Worm (Caenorhabditis elegans) whole organism, L2 larva: Measurements from ENCODE around the gene coq-8.

ENCODE experiments used
- F13H6.1 ChIP-seq: sonication (generic microtip); optimal IDR thresholded peaks from 2 replicates; lab custom pipeline; 2016; ENCODE audit warnings: missing genetic modification characterization, missing compliant biosample characterization
- R02D3.7 ChIP-seq: fragments of 150-350 bp; optimal IDR thresholded peaks from 2 replicates; lab custom pipeline; 2014; ENCODE audit warnings: missing biosample characterization, missing genetic modification characterization
- ZK546.5 ChIP-seq: sonication (generic microtip); optimal IDR thresholded peaks from 2 replicates; lab custom pipeline; 2017; ENCODE audit warnings: missing biosample characterization, missing genetic modification characterization
- alr-1 ChIP-seq: fragments of 150-350 bp; optimal IDR thresholded peaks from 2 replicates; lab custom pipeline; 2014; ENCODE audit warnings: missing biosample characterization, missing genetic modification characterization
- aly-2 ChIP-seq: fragments of 150-350 bp; optimal IDR thresholded peaks from 2 replicates; lab custom pipeline; 2014; ENCODE audit warnings: missing biosample characterization, missing genetic modification characterization
- blmp-1 ChIP-seq: sonication (generic microtip); optimal IDR thresholded peaks from 2 replicates; lab custom pipeline; 2017; ENCODE audit warnings: missing genetic modification characterization, mild to moderate bottlenecking, missing compliant biosample characterization, antibody characterized with exemption, moderate library complexity; ENCODE audit not compliant: insufficient read depth
- ceh-16 ChIP-seq: fragments of 150-350 bp; optimal IDR thresholded peaks from 2 replicates; lab custom pipeline; 2014; ENCODE audit warnings: missing biosample characterization, missing genetic modification characterization
- ceh-82 ChIP-seq: fragments of 150-350 bp; optimal IDR thresholded peaks from 2 replicates; lab custom pipeline; 2014; ENCODE audit warnings: missing biosample characterization, missing genetic modification characterization
- crh-2 ChIP-seq: sonication (generic microtip); optimal IDR thresholded peaks from 2 replicates; lab custom pipeline; 2017; ENCODE audit warnings: missing biosample characterization, missing genetic modification characterization
- dmd-4 ChIP-seq: sonication (generic microtip); optimal IDR thresholded peaks from 2 replicates; lab custom pipeline; 2017; ENCODE audit warnings: missing biosample characterization, missing genetic modification characterization
- elt-1 ChIP-seq: fragments of 150-350 bp; optimal IDR thresholded peaks from 2 replicates; lab custom pipeline; 2014; ENCODE audit warnings: missing biosample characterization, missing genetic modification characterization
- elt-3 ChIP-seq: sonication (generic microtip); optimal IDR thresholded peaks from 2 replicates; lab custom pipeline; 2017; ENCODE audit warnings: missing biosample characterization, missing genetic modification characterization
- fos-1 ChIP-seq: fragments of 150-350 bp; optimal IDR thresholded peaks from 2 replicates; lab custom pipeline; 2014; ENCODE audit warnings: missing biosample characterization, missing genetic modification characterization
- gmeb-1 ChIP-seq: fragments of 150-350 bp; optimal IDR thresholded peaks from 2 replicates; lab custom pipeline; 2014; ENCODE audit warnings: missing biosample characterization, missing genetic modification characterization
- lin-11 ChIP-seq: fragments of 150-350 bp; sonication (generic microtip); optimal IDR thresholded peaks from 2 replicates; lab custom pipeline; 2014; ENCODE audit warnings: missing biosample characterization, missing genetic modification characterization, inconsistent platforms, mixed read lengths
- lin-13 ChIP-seq: fragments of 150-350 bp; optimal IDR thresholded peaks from 2 replicates; lab custom pipeline; 2014; ENCODE audit warnings: missing biosample characterization, missing genetic modification reagents, missing genetic modification characterization
- lsy-2 ChIP-seq, 2 experiments: fragments of 150-350 bp in 1 of 2; sonication (generic microtip) in 1 of 2; optimal IDR thresholded peaks; 2 replicates each; lab custom pipeline; 2014 to 2017; ENCODE audit warnings: missing biosample characterization in 2 of 2, missing genetic modification characterization in 2 of 2
- mab-5 ChIP-seq: fragments of 150-350 bp; optimal IDR thresholded peaks from 2 replicates; lab custom pipeline; 2014; ENCODE audit warnings: missing biosample characterization, missing genetic modification characterization
- mbf-1 ChIP-seq: sonication (generic microtip); optimal IDR thresholded peaks from 2 replicates; lab custom pipeline; 2017; ENCODE audit warnings: missing biosample characterization, missing genetic modification characterization
- mdl-1 ChIP-seq, 2 experiments: fragments of 150-350 bp in 1 of 2; sonication (generic microtip) in 1 of 2; optimal IDR thresholded peaks; 2 replicates each; lab custom pipeline; 2017; ENCODE audit warnings: missing biosample characterization in 2 of 2, missing genetic modification characterization in 2 of 2
- nhr-129 ChIP-seq: fragments of 150-350 bp; optimal IDR thresholded peaks from 2 replicates; lab custom pipeline; 2014; ENCODE audit warnings: missing biosample characterization, missing genetic modification characterization
- nhr-21 ChIP-seq: fragments of 150-350 bp; optimal IDR thresholded peaks from 2 replicates; lab custom pipeline; 2014; ENCODE audit warnings: missing biosample characterization, missing genetic modification characterization
- nhr-23 ChIP-seq: fragments of 150-350 bp; optimal IDR thresholded peaks from 2 replicates; lab custom pipeline; 2014; ENCODE audit warnings: missing biosample characterization, missing genetic modification reagents, missing genetic modification characterization
- nhr-237 ChIP-seq: fragments of 150-350 bp; optimal IDR thresholded peaks from 2 replicates; lab custom pipeline; 2014; ENCODE audit warnings: missing biosample characterization, missing genetic modification characterization
- nhr-25 ChIP-seq: fragments of 150-350 bp; sonication (generic microtip); optimal IDR thresholded peaks from 3 replicates; lab custom pipeline; 2014; ENCODE audit warnings: missing biosample characterization, missing genetic modification characterization
- nhr-6 ChIP-seq: fragments of 150-350 bp; optimal IDR thresholded peaks from 2 replicates; lab custom pipeline; 2014; ENCODE audit warnings: missing biosample characterization, missing genetic modification characterization
- nhr-77 ChIP-seq: fragments of 150-350 bp; optimal IDR thresholded peaks from 2 replicates; lab custom pipeline; 2014; ENCODE audit warnings: missing biosample characterization, missing genetic modification characterization
- peb-1 ChIP-seq: fragments of 150-350 bp; optimal IDR thresholded peaks from 2 replicates; lab custom pipeline; 2014; ENCODE audit warnings: missing biosample characterization, missing genetic modification characterization
- skn-1 ChIP-seq: sonication (generic microtip); optimal IDR thresholded peaks from 2 replicates; lab custom pipeline; 2017; ENCODE audit warnings: missing biosample characterization, missing genetic modification characterization
- sma-3 ChIP-seq: sonication (generic microtip); optimal IDR thresholded peaks from 2 replicates; lab custom pipeline; 2016; ENCODE audit warnings: missing genetic modification reagents, missing genetic modification characterization, missing compliant biosample characterization
- sma-9 ChIP-seq, 2 experiments: fragments of 150-350 bp in 1 of 2; sonication (generic microtip) in 1 of 2; optimal IDR thresholded peaks; 2 replicates each; lab custom pipeline; 2014 to 2016; ENCODE audit warnings: missing genetic modification characterization in 2 of 2, mild to moderate bottlenecking in 1 of 2, missing biosample characterization in 1 of 2, missing compliant biosample characterization in 1 of 2, missing genetic modification reagents in 1 of 2, moderate library complexity in 1 of 2
- snpc-4 ChIP-seq: fragments of 150-350 bp; optimal IDR thresholded peaks from 2 replicates; lab custom pipeline; 2014; ENCODE audit warnings: missing biosample characterization, missing genetic modification characterization
- unc-39 ChIP-seq: fragments of 150-350 bp; optimal IDR thresholded peaks from 2 replicates; lab custom pipeline; 2014; ENCODE audit warnings: missing biosample characterization, missing genetic modification characterization
- unc-55 ChIP-seq: fragments of 150-350 bp; sonication (generic microtip); optimal IDR thresholded peaks from 3 replicates; lab custom pipeline; 2014; ENCODE audit warnings: missing biosample characterization, missing genetic modification reagents, missing genetic modification characterization
- unc-62 ChIP-seq: fragments of 150-350 bp; optimal IDR thresholded peaks from 2 replicates; lab custom pipeline; 2014; ENCODE audit warnings: missing biosample characterization, missing genetic modification reagents, missing genetic modification characterization
- zag-1 ChIP-seq: fragments of 150-350 bp; optimal IDR thresholded peaks from 2 replicates; lab custom pipeline; 2014; ENCODE audit warnings: missing biosample characterization, missing genetic modification characterization
- ztf-1 ChIP-seq: fragments of 200-800 bp; sonication (Bioruptor generic); conservative IDR thresholded peaks from 2 replicates; pipeline ENCODE4 v1.3.6; 2022; ENCODE audit warnings: missing genetic modification characterization, missing compliant biosample characterization
- ztf-4 ChIP-seq: fragments of 150-350 bp; optimal IDR thresholded peaks from 2 replicates; lab custom pipeline; 2014; ENCODE audit warnings: missing biosample characterization, missing genetic modification characterization

The coq-8 gene

DNA sequence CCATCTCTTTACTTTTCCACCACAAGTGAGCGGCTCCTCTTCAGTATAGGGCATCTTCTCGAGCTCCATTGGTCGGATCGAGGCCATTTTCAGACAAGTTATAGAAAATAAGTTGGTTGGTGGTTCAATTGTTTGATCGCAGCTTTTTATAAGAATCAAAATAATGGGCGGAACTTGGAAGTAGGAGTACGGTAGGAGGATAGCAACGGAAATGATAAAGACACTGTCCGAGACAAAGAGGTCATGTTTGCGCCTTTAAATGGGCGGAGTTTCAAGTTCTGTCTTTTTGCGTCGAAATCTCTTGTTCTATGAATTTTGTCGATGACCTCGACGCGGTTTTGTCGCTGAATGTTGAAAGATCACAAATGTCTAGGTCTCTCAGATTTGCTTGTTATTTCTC lies 41.1 kb upstream of the coq-8 start, which contains the start of gene F26A1.8:
Gene F26A1.8 (minus strand): TSS at position 101 of the 400 bp plus-strand sequence.
- TF ChIP-seq nhr-21 (tag; lab: Kevin White, UChicago) (no peak), peb-1 (tag; lab: Kevin White, UChicago) (no peak), ztf-1 (GFP tag; lab: Robert Waterston, UW) (no peak), mab-5 (tag; lab: Kevin White, UChicago) (no peak), sma-3 (GFP tag; lab: Kevin White, UChicago) (no peak), nhr-237 (tag; lab: Kevin White, UChicago) (no peak), zag-1 (tag; lab: Kevin White, UChicago) (no peak), mbf-1 (tag; lab: Kevin White, UChicago) (no peak), nhr-25 (tag; lab: Kevin White, UChicago) (no peak), fos-1 (tag; lab: Kevin White, UChicago) (no peak), nhr-77 (tag; lab: Kevin White, UChicago) (no peak), snpc-4 (tag; lab: Kevin White, UChicago) (no peak), elt-1 (tag; lab: Kevin White, UChicago) (no peak), nhr-129 (tag; lab: Kevin White, UChicago) (no peak), ceh-16 (tag; lab: Kevin White, UChicago) (no peak)

DNA sequence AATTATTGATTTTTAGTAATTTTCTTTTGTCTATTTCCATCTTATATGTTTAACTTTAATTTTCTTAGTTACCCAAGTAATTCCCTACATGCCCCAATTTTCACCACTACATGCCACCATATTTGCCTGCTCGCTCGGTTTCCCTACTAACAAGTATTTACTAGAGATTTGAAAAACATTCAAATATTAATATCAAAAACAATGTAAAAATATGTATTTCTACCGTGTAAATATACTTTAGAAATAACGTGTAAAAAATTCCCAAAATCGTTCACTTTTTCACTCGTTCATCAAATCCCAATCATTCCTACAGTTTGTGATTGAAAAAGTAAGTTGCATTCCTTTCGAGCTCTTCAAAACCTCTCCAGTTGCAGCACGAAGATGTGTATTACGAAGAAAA lies 36.6 kb upstream of the coq-8 start, which contains the start of gene F26A1.3:
Gene F26A1.3 (plus strand): TSS at position 301 of the 400 bp plus-strand sequence.
- TF ChIP-seq sma-9 (GFP tag; optimal IDR thresholded peaks at IDR 0.05; lab: Kevin White, UChicago) (no peak), sma-9 (tag; optimal IDR thresholded peaks at IDR 0.05; lab: Kevin White, UChicago) (no peak), nhr-237 (tag; lab: Kevin White, UChicago) (no peak), mab-5 (tag; lab: Kevin White, UChicago) (no peak), nhr-77 (tag; lab: Kevin White, UChicago) (no peak), nhr-23 (no peak), gmeb-1 (tag; lab: Kevin White, UChicago) (no peak), lin-13 (GFP tag; lab: Kevin White, UChicago) (no peak), lin-11 (no peak), mdl-1 (tag; optimal IDR thresholded peaks at IDR 0.05; lab: Kevin White, UChicago) (no peak), sma-3 (GFP tag; lab: Kevin White, UChicago) (no peak), dmd-4 (tag; lab: Kevin White, UChicago) (no peak), snpc-4 (tag; lab: Kevin White, UChicago) (no peak), peb-1 (tag; lab: Kevin White, UChicago) (no peak), elt-3 (tag; lab: Kevin White, UChicago) (no peak), zag-1 (tag; lab: Kevin White, UChicago) (no peak), nhr-6 (tag; lab: Kevin White, UChicago) (no peak), R02D3.7 (tag; lab: Kevin White, UChicago) (no peak)

DNA sequence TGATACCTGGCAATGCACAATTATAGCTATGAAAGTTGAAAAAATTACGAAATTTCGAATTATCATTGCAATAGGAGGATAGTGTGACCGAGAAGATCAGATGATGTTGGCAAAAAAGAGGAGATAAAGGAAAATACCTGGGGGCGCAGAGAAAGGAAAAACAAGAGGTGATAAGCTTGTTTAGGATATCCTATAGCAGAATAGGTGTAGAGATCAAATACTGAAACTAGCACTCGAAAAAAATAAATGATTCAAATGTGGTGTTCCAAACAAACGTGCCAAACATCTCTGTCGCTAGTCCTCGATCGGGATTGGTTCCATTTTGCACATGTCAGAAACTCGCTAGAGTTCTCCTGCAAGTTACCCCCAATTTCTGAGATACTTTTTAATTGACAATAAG lies 33.8 kb upstream of the coq-8 start, which contains the start of gene F26A1.9:
Gene F26A1.9 (minus strand): TSS at position 101 of the 400 bp plus-strand sequence.
- TF ChIP-seq blmp-1 (tag; lab: Kevin White, UChicago) (no peak), nhr-129 (tag; lab: Kevin White, UChicago) (no peak), lsy-2 (tag; optimal IDR thresholded peaks at IDR 0.05; lab: Kevin White, UChicago) (no peak), elt-1 (tag; lab: Kevin White, UChicago) (no peak), nhr-237 (tag; lab: Kevin White, UChicago) (no peak), F13H6.1 (no peak), alr-1 (tag; lab: Kevin White, UChicago) (no peak)

DNA sequence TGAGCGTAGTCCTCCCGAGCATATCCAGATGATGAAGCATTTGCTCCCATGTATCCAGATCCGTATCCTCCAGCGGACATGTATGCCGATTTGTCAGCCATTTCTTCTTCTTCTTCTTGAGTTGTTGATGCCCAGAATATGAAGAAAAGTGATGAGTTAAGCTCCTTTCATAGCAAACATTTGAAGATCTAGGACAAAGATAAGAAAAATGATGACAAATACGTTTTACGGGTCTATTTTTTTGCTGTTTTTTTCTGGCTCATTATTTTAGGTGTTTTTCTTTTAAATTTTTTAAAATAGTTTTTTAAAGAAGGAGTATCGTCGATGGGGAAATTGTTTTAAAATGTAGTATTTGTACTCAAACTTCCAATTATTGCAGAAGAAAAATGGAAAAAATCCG lies 33.0 kb upstream of the coq-8 start, which contains the start of gene nspd-9:
Gene nspd-9 (minus strand): TSS at position 101 of the 400 bp plus-strand sequence.
- TF ChIP-seq elt-3 (tag; lab: Kevin White, UChicago) (no peak), gmeb-1 (tag; lab: Kevin White, UChicago) (no peak), nhr-129 (tag; lab: Kevin White, UChicago) (no peak), ztf-4 (tag; lab: Kevin White, UChicago) (no peak), aly-2 (tag; lab: Kevin White, UChicago) (no peak), ztf-1 (GFP tag; lab: Robert Waterston, UW) (no peak), elt-1 (tag; lab: Kevin White, UChicago) (no peak), unc-62 (no peak), ZK546.5 (tag; lab: Kevin White, UChicago) (no peak), lsy-2 (tag; optimal IDR thresholded peaks at IDR 0.05; lab: Kevin White, UChicago) (no peak), unc-39 (tag; lab: Kevin White, UChicago) (no peak), crh-2 (tag; lab: Kevin White, UChicago) (no peak), skn-1 (tag; lab: Kevin White, UChicago) (no peak), unc-55 (GFP tag; lab: Kevin White, UChicago) (no peak), ceh-16 (tag; lab: Kevin White, UChicago) (no peak), ceh-82 (tag; lab: Kevin White, UChicago) (no peak)
